Worm (Caenorhabditis elegans) whole organism, L2 larva: ENCODE results near the gene gst-29.

ENCODE experiments used
- R02D3.7 ChIP-seq: fragments of 150-350 bp; optimal IDR thresholded peaks from 2 replicates; lab custom pipeline; 2014; ENCODE audit warnings: missing biosample characterization, missing genetic modification characterization
- blmp-1 ChIP-seq: sonication (generic microtip); optimal IDR thresholded peaks from 2 replicates; lab custom pipeline; 2017; ENCODE audit warnings: missing genetic modification characterization, mild to moderate bottlenecking, missing compliant biosample characterization, antibody characterized with exemption, moderate library complexity; ENCODE audit not compliant: insufficient read depth
- ceh-82 ChIP-seq: fragments of 150-350 bp; optimal IDR thresholded peaks from 2 replicates; lab custom pipeline; 2014; ENCODE audit warnings: missing biosample characterization, missing genetic modification characterization
- dmd-4 ChIP-seq: sonication (generic microtip); optimal IDR thresholded peaks from 2 replicates; lab custom pipeline; 2017; ENCODE audit warnings: missing biosample characterization, missing genetic modification characterization
- egl-27 ChIP-seq: sonication (generic microtip); optimal IDR thresholded peaks from 3 replicates; lab custom pipeline; 2017; ENCODE audit warnings: missing biosample characterization, missing genetic modification reagents, missing genetic modification characterization
- elt-1 ChIP-seq: fragments of 150-350 bp; optimal IDR thresholded peaks from 2 replicates; lab custom pipeline; 2014; ENCODE audit warnings: missing biosample characterization, missing genetic modification characterization
- lin-11 ChIP-seq: fragments of 150-350 bp; sonication (generic microtip); optimal IDR thresholded peaks from 2 replicates; lab custom pipeline; 2014; ENCODE audit warnings: missing biosample characterization, missing genetic modification characterization, inconsistent platforms, mixed read lengths
- lin-13 ChIP-seq: fragments of 150-350 bp; optimal IDR thresholded peaks from 2 replicates; lab custom pipeline; 2014; ENCODE audit warnings: missing biosample characterization, missing genetic modification reagents, missing genetic modification characterization
- lsy-2 ChIP-seq, 2 experiments: fragments of 150-350 bp in 1 of 2; sonication (generic microtip) in 1 of 2; optimal IDR thresholded peaks; 2 replicates each; lab custom pipeline; 2014 to 2017; ENCODE audit warnings: missing biosample characterization in 2 of 2, missing genetic modification characterization in 2 of 2
- mab-5 ChIP-seq: fragments of 150-350 bp; optimal IDR thresholded peaks from 2 replicates; lab custom pipeline; 2014; ENCODE audit warnings: missing biosample characterization, missing genetic modification characterization
- nhr-10 ChIP-seq: sonication (generic microtip); optimal IDR thresholded peaks from 2 replicates; lab custom pipeline; 2017; ENCODE audit warnings: missing biosample characterization, missing genetic modification characterization
- nhr-11 ChIP-seq: fragments of 150-350 bp; optimal IDR thresholded peaks from 2 replicates; lab custom pipeline; 2014; ENCODE audit warnings: missing biosample characterization, missing genetic modification characterization
- nhr-23 ChIP-seq: fragments of 150-350 bp; optimal IDR thresholded peaks from 2 replicates; lab custom pipeline; 2014; ENCODE audit warnings: missing biosample characterization, missing genetic modification reagents, missing genetic modification characterization
- nhr-25 ChIP-seq: fragments of 150-350 bp; sonication (generic microtip); optimal IDR thresholded peaks from 3 replicates; lab custom pipeline; 2014; ENCODE audit warnings: missing biosample characterization, missing genetic modification characterization
- peb-1 ChIP-seq: fragments of 150-350 bp; optimal IDR thresholded peaks from 2 replicates; lab custom pipeline; 2014; ENCODE audit warnings: missing biosample characterization, missing genetic modification characterization
- sem-4 ChIP-seq: fragments of 150-350 bp; optimal IDR thresholded peaks from 2 replicates; lab custom pipeline; 2014; ENCODE audit warnings: missing biosample characterization, missing genetic modification reagents, missing genetic modification characterization
- sma-3 ChIP-seq: sonication (generic microtip); optimal IDR thresholded peaks from 2 replicates; lab custom pipeline; 2016; ENCODE audit warnings: missing genetic modification reagents, missing genetic modification characterization, missing compliant biosample characterization
- snpc-4 ChIP-seq: fragments of 150-350 bp; optimal IDR thresholded peaks from 2 replicates; lab custom pipeline; 2014; ENCODE audit warnings: missing biosample characterization, missing genetic modification characterization
- unc-39 ChIP-seq: fragments of 150-350 bp; optimal IDR thresholded peaks from 2 replicates; lab custom pipeline; 2014; ENCODE audit warnings: missing biosample characterization, missing genetic modification characterization
- unc-62 ChIP-seq: fragments of 150-350 bp; optimal IDR thresholded peaks from 2 replicates; lab custom pipeline; 2014; ENCODE audit warnings: missing biosample characterization, missing genetic modification reagents, missing genetic modification characterization
- zag-1 ChIP-seq: fragments of 150-350 bp; optimal IDR thresholded peaks from 2 replicates; lab custom pipeline; 2014; ENCODE audit warnings: missing biosample characterization, missing genetic modification characterization
- ztf-1 ChIP-seq: fragments of 200-800 bp; sonication (Bioruptor generic); conservative IDR thresholded peaks from 2 replicates; pipeline ENCODE4 v1.3.6; 2022; ENCODE audit warnings: missing genetic modification characterization, missing compliant biosample characterization

The gst-29 gene

DNA sequence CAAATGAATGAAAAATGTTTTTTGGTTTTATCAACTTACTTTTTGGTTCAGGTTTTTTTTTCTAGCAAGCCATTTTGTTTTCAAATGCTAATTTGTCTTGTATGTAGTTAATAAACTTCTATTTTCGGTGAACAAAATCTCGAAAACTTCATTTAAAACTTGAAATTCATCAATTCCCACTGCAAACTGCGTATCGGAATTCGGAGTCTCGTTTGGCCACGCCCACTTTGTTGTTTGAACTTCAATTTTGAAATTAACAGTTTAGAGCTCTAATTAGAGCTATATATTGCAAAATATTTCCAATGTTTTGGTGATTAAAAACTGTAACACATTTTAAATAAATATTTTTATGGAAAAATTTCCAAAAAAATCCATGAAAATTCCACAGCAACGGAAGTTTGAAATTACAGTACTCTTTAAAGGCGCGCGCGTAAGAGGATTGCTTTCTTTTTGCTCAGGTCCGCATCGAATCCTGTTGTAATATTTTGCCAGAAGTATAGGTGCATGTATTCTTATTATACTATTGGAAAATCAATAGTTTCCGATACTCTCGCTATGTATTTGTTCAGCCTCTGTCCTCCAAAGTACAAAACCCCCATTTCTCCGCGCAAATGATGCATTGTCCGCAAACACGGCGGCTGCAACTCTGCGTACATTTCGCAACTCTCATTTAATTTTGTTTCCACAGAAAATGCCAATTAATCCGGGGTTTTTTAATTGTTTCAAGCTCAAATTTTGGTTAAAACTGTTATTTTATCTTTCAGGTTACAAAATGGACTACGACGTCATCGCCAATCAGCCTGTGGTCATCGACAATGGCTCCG, 49.9 kb downstream of the gst-29 start, which contains the start of gene arp-1 (continued):
- TF ChIP-seq sem-4 (tag; lab: Kevin White, UChicago) (no peak), ceh-82 (tag; lab: Kevin White, UChicago) (no peak), lin-13 (peak; percentile 0), elt-1 (no peak), sma-3 (GFP tag; lab: Kevin White, UChicago) (no peak), nhr-11 (tag; lab: Kevin White, UChicago) (no peak), lsy-2 (tag; optimal IDR thresholded peaks at IDR 0.05; lab: Kevin White, UChicago) (peak; percentile 36 to 61), zag-1 (tag; lab: Kevin White, UChicago) (peak; percentile 48), ztf-1 (GFP tag; lab: Robert Waterston, UW) (no peak), nhr-23 (tag; lab: Kevin White, UChicago) (no peak), egl-27 (tag; lab: Kevin White, UChicago) (no peak), peb-1 (tag; lab: Kevin White, UChicago) (no peak), nhr-10 (tag; lab: Kevin White, UChicago) (no peak), unc-39 (no peak), snpc-4 (peak; percentile 9), mab-5 (tag; lab: Kevin White, UChicago) (no peak), unc-62 (GFP tag; lab: Kevin White, UChicago) (no peak), nhr-25 (peak; percentile 32), lin-11 (peak; percentile 70), dmd-4 (tag; lab: Kevin White, UChicago) (no peak), R02D3.7 (no peak), blmp-1 (tag; lab: Kevin White, UChicago) (no peak)
- TF ChIP-seq, all 48 proteins: peak for 14
